Worm (Caenorhabditis elegans) whole organism, L1 larva: Measurements from ENCODE around the gene flp-17.

Experiments used
- C04F5.9 ChIP-seq: sonication (generic microtip); optimal IDR thresholded peaks from 2 replicates; lab custom pipeline; 2016; ENCODE audit warnings: missing genetic modification characterization, missing compliant biosample characterization
- C16A3.4 ChIP-seq: fragments of 150-350 bp; optimal IDR thresholded peaks from 2 replicates; lab custom pipeline; 2014; ENCODE audit warnings: missing biosample characterization, missing genetic modification characterization
- ceh-63 ChIP-seq: fragments of 200-800 bp; sonication (Bioruptor generic); optimal IDR thresholded peaks from 2 replicates; lab custom pipeline; 2018; ENCODE audit warnings: mild to moderate bottlenecking, missing genetic modification characterization, missing compliant biosample characterization
- ceh-8 ChIP-seq: fragments of 200-800 bp; sonication (Bioruptor generic); optimal IDR thresholded peaks from 2 replicates; lab custom pipeline; 2018; ENCODE audit warnings: mild to moderate bottlenecking, missing genetic modification characterization, moderate library complexity, missing compliant biosample characterization
- ceh-88 ChIP-seq: fragments of 200-800 bp; sonication (Bioruptor generic); IDR thresholded peaks from 2 replicates; pipeline ENCODE4 v1.3.6; 2022; ENCODE audit warnings: missing genetic modification characterization, missing compliant biosample characterization
- ceh-90 ChIP-seq: sonication (generic microtip); optimal IDR thresholded peaks from 2 replicates; lab custom pipeline; 2016; ENCODE audit warnings: missing genetic modification characterization, missing compliant biosample characterization
- ces-1 ChIP-seq: fragments of 150-350 bp; optimal IDR thresholded peaks from 2 replicates; lab custom pipeline; 2014; ENCODE audit warnings: missing biosample characterization, missing genetic modification reagents, missing genetic modification characterization
- dsc-1 ChIP-seq: sonication (generic microtip); optimal IDR thresholded peaks from 2 replicates; lab custom pipeline; 2016; ENCODE audit warnings: mild to moderate bottlenecking, missing genetic modification characterization, missing compliant biosample characterization
- efl-1 ChIP-seq, 4 experiments: fragments of 150-350 bp; optimal IDR thresholded peaks in 3 of 4; peaks in 1 of 4; 1 replicate in 1 of 4; 2 replicates in 3 of 4; lab custom pipeline; 2014; ENCODE audit warnings: missing biosample characterization in 2 of 4, missing genetic modification characterization in 2 of 4, missing genetic modification reagents in 2 of 4
- efl-3 ChIP-seq: fragments of 200-800 bp; sonication (Bioruptor generic); optimal IDR thresholded peaks from 2 replicates; lab custom pipeline; 2018; ENCODE audit warnings: mild to moderate bottlenecking, missing genetic modification characterization, missing compliant biosample characterization
- elt-2 ChIP-seq: sonication (generic microtip); optimal IDR thresholded peaks from 2 replicates; lab custom pipeline; 2016; ENCODE audit warnings: missing genetic modification characterization, mild to moderate bottlenecking, inconsistent platforms, missing compliant biosample characterization, missing genetic modification reagents
- fkh-10 ChIP-seq: sonication (generic microtip); optimal IDR thresholded peaks from 2 replicates; lab custom pipeline; 2017; ENCODE audit warnings: missing biosample characterization, missing genetic modification reagents, missing genetic modification characterization
- fkh-8 ChIP-seq: sonication (generic microtip); optimal IDR thresholded peaks from 2 replicates; lab custom pipeline; 2016; ENCODE audit warnings: mild to moderate bottlenecking, missing genetic modification characterization, missing compliant biosample characterization
- hpl-2 ChIP-seq: fragments of 150-350 bp; optimal IDR thresholded peaks from 2 replicates; lab custom pipeline; 2014; ENCODE audit warnings: missing biosample characterization, missing genetic modification reagents, missing genetic modification characterization
- jun-1 ChIP-seq: fragments of 150-350 bp; optimal IDR thresholded peaks from 2 replicates; lab custom pipeline; 2014; ENCODE audit warnings: missing biosample characterization, missing genetic modification reagents, missing genetic modification characterization
- lin-14 ChIP-seq: fragments of 200-800 bp; sonication (Bioruptor generic); optimal IDR thresholded peaks from 2 replicates; lab custom pipeline; 2018; ENCODE audit warnings: mild to moderate bottlenecking, missing genetic modification characterization, moderate library complexity, missing compliant biosample characterization
- lin-35 ChIP-seq, 2 experiments: fragments of 150-350 bp; optimal IDR thresholded peaks; 2 replicates each; lab custom pipeline; 2014; ENCODE audit warnings: missing biosample characterization in 2 of 2, missing genetic modification characterization in 2 of 2, missing genetic modification reagents in 2 of 2
- lir-3 ChIP-seq: sonication (generic microtip); optimal IDR thresholded peaks from 2 replicates; lab custom pipeline; 2016; ENCODE audit warnings: mild to moderate bottlenecking, missing genetic modification characterization, moderate library complexity, missing compliant biosample characterization; ENCODE audit not compliant: poor library complexity
- nhr-11 ChIP-seq: fragments of 150-350 bp; optimal IDR thresholded peaks from 2 replicates; lab custom pipeline; 2014; ENCODE audit warnings: missing biosample characterization, missing genetic modification characterization
- nhr-28 ChIP-seq: fragments of 150-350 bp; optimal IDR thresholded peaks from 2 replicates; lab custom pipeline; 2014; ENCODE audit warnings: missing biosample characterization, missing genetic modification characterization
- nhr-47 ChIP-seq: sonication (generic microtip); optimal IDR thresholded peaks from 2 replicates; lab custom pipeline; 2016; ENCODE audit warnings: mild to moderate bottlenecking, missing genetic modification characterization, moderate library complexity, missing compliant biosample characterization
- nhr-76 ChIP-seq: sonication (generic microtip); optimal IDR thresholded peaks from 2 replicates; lab custom pipeline; 2017; ENCODE audit warnings: missing biosample characterization, missing genetic modification characterization
- skn-1 ChIP-seq: fragments of 150-350 bp; optimal IDR thresholded peaks from 2 replicates; lab custom pipeline; 2014; ENCODE audit warnings: missing biosample characterization, missing genetic modification characterization
- tbx-2 ChIP-seq: sonication (generic microtip); optimal IDR thresholded peaks from 2 replicates; lab custom pipeline; 2016; ENCODE audit warnings: missing genetic modification characterization, missing compliant biosample characterization
- unc-30 ChIP-seq: sonication (generic microtip); optimal IDR thresholded peaks from 2 replicates; lab custom pipeline; 2017; ENCODE audit warnings: missing biosample characterization, missing genetic modification characterization
- unc-86 ChIP-seq: sonication (generic microtip); optimal IDR thresholded peaks from 2 replicates; lab custom pipeline; 2016; ENCODE audit warnings: missing genetic modification characterization, missing compliant biosample characterization
- vab-15 ChIP-seq: sonication (generic microtip); optimal IDR thresholded peaks from 2 replicates; lab custom pipeline; 2017; ENCODE audit warnings: missing genotype, mild to moderate bottlenecking, missing genetic modification characterization, missing compliant biosample characterization
- xbp-1 ChIP-seq: sonication (generic microtip); optimal IDR thresholded peaks from 2 replicates; lab custom pipeline; 2016; ENCODE audit warnings: missing genetic modification characterization, missing compliant biosample characterization
- ztf-4 ChIP-seq: fragments of 150-350 bp; optimal IDR thresholded peaks from 2 replicates; lab custom pipeline; 2014; ENCODE audit warnings: missing biosample characterization, missing genetic modification characterization

Gene flp-17

DNA sequence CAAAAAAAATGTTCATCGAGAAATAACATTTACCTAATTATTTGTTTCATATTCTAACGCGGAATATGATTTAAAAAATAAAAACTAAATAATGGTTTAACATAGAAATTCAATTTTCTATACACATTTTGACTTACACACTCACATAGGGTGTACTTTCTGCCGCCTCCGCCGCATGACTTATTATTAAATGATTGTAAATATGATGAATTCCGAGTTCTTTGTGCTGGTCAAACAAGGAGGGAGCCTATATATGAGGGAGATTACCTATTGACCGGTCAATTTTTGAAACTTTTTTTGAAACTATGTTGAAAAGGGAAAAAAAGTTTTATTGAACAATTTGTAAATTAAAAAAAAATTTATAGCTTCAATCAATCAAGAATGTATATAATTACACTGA is 16.2 kb upstream of the flp-17 start:
- TF ChIP-seq elt-2 (tag; lab: Kevin White, UChicago) (peak; percentile 4), fkh-8 (tag; lab: Kevin White, UChicago) (no peak), lin-14 (GFP tag; lab: Kevin White, UChicago) (no peak)

DNA sequence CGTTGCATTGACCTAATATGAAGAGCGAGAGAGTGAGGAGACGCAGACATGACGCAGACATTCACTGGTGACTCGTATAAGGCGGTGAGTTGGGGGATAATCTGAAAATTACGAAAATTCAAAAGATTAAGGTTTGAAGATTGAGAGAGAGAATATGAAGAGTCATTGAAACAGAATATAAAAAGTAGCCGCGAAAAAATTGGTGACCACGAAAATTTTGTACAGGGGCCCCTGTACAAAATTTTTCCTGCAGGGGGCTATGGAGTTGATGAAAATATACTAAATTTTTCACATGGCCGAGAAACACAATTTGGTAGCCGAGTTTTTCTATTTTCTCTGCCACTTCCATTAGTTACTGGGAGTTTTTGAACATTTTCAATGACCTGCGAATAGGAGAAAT is 15.1 kb upstream of the flp-17 start, which contains the start of gene cnnm-1:
Gene cnnm-1 (minus strand): TSS at position 101 of the 400 bp plus-strand sequence.
- no peak for TF ChIP-seq ceh-88 (GFP tag; lab: Robert Waterston, UW)
- no peak for TF ChIP-seq nhr-28 (tag; lab: Kevin White, UChicago)
- TF ChIP-seq nhr-11 (tag; lab: Kevin White, UChicago): no peak
- peak; percentile 15 for TF ChIP-seq dsc-1 (tag; lab: Kevin White, UChicago)
- TF ChIP-seq ztf-4: no peak
- no peak for TF ChIP-seq ceh-63 (GFP tag; lab: Kevin White, UChicago)

DNA sequence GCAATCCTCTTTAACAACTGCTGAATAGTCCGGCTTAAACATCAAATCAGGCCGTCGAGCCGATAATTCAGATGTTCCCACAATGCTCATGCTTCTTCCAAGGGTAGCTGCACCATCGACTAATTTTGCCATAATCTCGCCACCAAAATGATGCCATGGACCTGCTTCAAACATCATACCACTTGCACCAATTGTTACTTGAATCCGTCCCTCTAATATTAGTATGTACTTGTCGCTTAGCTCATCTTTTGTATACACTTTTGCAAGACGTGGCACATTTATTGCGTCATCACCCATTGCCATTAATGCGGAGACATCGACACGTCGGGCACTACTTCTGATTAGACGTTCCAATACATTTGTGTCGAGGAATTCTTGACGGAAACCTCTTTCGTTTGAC is 8.0 kb upstream of the flp-17 start:
- TF ChIP-seq efl-1 (optimal IDR thresholded peaks at IDR 0.05; lab: Kevin White, UChicago): no peak
- TF ChIP-seq efl-1 (GFP tag; optimal IDR thresholded peaks at IDR 0.05 in 1 of 2; lab: Kevin White, UChicago): peak in 1 of 2 experiments; percentile 71
- no peak for TF ChIP-seq hpl-2 (GFP tag; lab: Kevin White, UChicago)

DNA sequence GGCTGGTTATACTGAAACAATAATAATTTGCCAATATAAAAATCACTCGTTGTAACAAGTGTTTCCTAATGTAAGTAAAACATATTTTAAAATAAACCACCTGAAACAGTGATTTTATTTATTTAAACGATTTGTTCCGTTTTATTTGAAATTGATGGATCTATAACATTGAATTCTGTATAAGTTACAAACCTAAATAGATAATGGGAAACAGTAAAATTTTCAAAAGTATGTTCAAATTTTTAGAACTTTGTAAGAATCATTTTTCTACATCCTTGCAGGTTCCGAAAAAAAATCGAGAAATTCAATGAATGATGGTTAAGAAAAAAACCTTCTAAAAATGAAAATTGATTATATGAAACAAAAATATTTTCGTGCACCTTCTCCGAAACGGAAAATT is 1.8 kb upstream of the flp-17 start:
- TF ChIP-seq unc-30 (no peak), fkh-10 (GFP tag; lab: Kevin White, UChicago) (no peak), ceh-88 (GFP tag; lab: Robert Waterston, UW) (no peak), xbp-1 (tag; lab: Kevin White, UChicago) (no peak), ces-1 (GFP tag; lab: Kevin White, UChicago) (no peak)

DNA sequence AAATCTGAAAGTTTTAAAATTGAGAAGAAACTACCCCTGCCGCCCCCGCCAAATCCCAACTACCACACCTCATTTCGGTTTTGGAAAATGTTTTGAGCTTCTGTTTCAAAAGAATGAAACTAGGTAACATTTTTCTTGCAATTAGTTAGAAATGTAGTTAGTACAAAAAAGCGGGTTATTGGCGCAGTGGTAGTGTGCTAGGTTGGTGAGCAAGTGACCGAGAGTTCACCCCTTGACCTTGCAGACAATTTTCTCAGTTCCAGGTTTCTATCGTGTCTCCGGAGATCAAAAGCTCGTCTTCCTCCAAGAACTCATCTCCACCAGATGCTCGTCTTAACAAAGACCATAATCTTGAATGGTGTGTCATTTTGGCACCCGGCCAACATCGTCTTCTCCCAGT is 2.5 kb downstream of the flp-17 start:
- no peak for TF ChIP-seq lir-3 (tag; lab: Kevin White, UChicago)

ce11 chrIV:17183629-17184028 is 8.1 kb downstream of the flp-17 start, which contains the start of gene col-138:
TSS of gene col-138 (minus strand) at chrIV:17183729.
- no peak for TF ChIP-seq dsc-1 (tag; lab: Kevin White, UChicago)
- no peak for TF ChIP-seq lin-35 (GFP tag; optimal IDR thresholded peaks at IDR 0.05; lab: Kevin White, UChicago)
- no peak for TF ChIP-seq C16A3.4 (tag; lab: Kevin White, UChicago)
- TF ChIP-seq C04F5.9: no peak
- TF ChIP-seq efl-3 (GFP tag; lab: Kevin White, UChicago): no peak
- TF ChIP-seq tbx-2 (tag; lab: Kevin White, UChicago): no peak
- TF ChIP-seq unc-86 (tag; lab: Kevin White, UChicago): no peak
- no peak for TF ChIP-seq lin-14 (GFP tag; lab: Kevin White, UChicago)
- TF ChIP-seq nhr-47: no peak
- TF ChIP-seq nhr-76 (tag; lab: Kevin White, UChicago): no peak
- no peak for TF ChIP-seq skn-1
- TF ChIP-seq vab-15: no peak
- TF ChIP-seq jun-1: no peak
- TF ChIP-seq ceh-63 (GFP tag; lab: Kevin White, UChicago): no peak
- TF ChIP-seq ceh-90 (tag; lab: Kevin White, UChicago): no peak
- no peak for TF ChIP-seq lir-3 (tag; lab: Kevin White, UChicago)

- TF ChIP-seq nhr-47 (no peak), ceh-8 (peak; percentile 43)
Observed at ce11 chrIV:17183032-17183608, 8.6 kb downstream of the flp-17 start.
